Fruit fly (Drosophila melanogaster): ENCODE data around the gene Orct.

Orct gene

dm6 chr3R:24234162-24234529 is 41.9 kb upstream of the Orct start (continued):
- TF ChIP-seq CG8924 (tag; optimal IDR thresholded peaks at IDR 0.05), result no peak
- TF ChIP-seq corto (GFP tag; optimal IDR thresholded peaks at IDR 0.05), result peak; percentile 11
- TF ChIP-seq HLHmδ (GFP tag; optimal IDR thresholded peaks at IDR 0.05), result no peak
- no peak for TF ChIP-seq CG31365 (tag; optimal IDR thresholded peaks at IDR 0.05)
- TF ChIP-seq CG4360 (GFP tag; IDR thresholded peaks at IDR 0.05), result 0 out of 2 replicates have a peak, but pooled peaks have one; percentile 57
- no peak for TF ChIP-seq CG5180 (GFP tag; optimal IDR thresholded peaks at IDR 0.05)
- TF ChIP-seq CG3847 (GFP tag; IDR thresholded peaks at IDR 0.05), result no peak
- no peak for TF ChIP-seq GATAe (GFP tag; conservative IDR thresholded peaks at IDR 0.05)
- no peak for TF ChIP-seq nmo (GFP tag; optimal IDR thresholded peaks at IDR 0.05)
- TF ChIP-seq CG17385 (GFP tag; optimal IDR thresholded peaks at IDR 0.05), result peak; percentile 44
- TF ChIP-seq row (GFP tag; IDR thresholded peaks at IDR 0.05), result no peak
- no peak for TF ChIP-seq ERR (GFP tag; optimal IDR thresholded peaks at IDR 0.05)
- TF ChIP-seq CG6683 (GFP tag; optimal IDR thresholded peaks at IDR 0.05), result no peak
- peak; percentile 16 for TF ChIP-seq bigmax (GFP tag; optimal IDR thresholded peaks at IDR 0.05)
- TF ChIP-seq CG8478 (optimal IDR thresholded peaks at IDR 0.05), result peak; percentile 29
- no peak for TF ChIP-seq CG1529 (GFP tag; optimal IDR thresholded peaks at IDR 0.05)
- TF ChIP-seq knrl (GFP tag; IDR thresholded peaks at IDR 0.05; ENCODE audit: partially characterized antibody), result no peak
- no peak for TF ChIP-seq CG10147 (GFP tag; optimal IDR thresholded peaks at IDR 0.05)
- TF ChIP-seq CG18011 (GFP tag; optimal IDR thresholded peaks at IDR 0.05), result no peak
- TF ChIP-seq CG7271 (tag; optimal IDR thresholded peaks at IDR 0.05), result no peak
- TF ChIP-seq B-H2 (GFP tag; optimal IDR thresholded peaks at IDR 0.05), result no peak
- TF ChIP-seq Eip74EF (GFP tag; optimal IDR thresholded peaks at IDR 0.05), result no peak
- no peak for TF ChIP-seq Camta (GFP tag; optimal IDR thresholded peaks at IDR 0.05)
- TF ChIP-seq CG14050 (GFP tag; IDR thresholded peaks at IDR 0.05), result no peak
- no peak for TF ChIP-seq CG9876 (GFP tag; optimal IDR thresholded peaks at IDR 0.05)
- TF ChIP-seq CG9609 (GFP tag; optimal IDR thresholded peaks at IDR 0.05), result no peak

- 0 out of 3 replicates have a peak, but pooled peaks have one; percentile 32 for TF ChIP-seq CG7963 (GFP tag; IDR thresholded peaks at IDR 0.05; ENCODE audit: partially characterized antibody)
- no peak for TF ChIP-seq Tbp (GFP tag; optimal IDR thresholded peaks at IDR 0.05)
- peak; percentile 7 for TF ChIP-seq CG2116 (GFP tag; optimal IDR thresholded peaks at IDR 0.05)
- 0 out of 3 replicates have a peak, but pooled peaks have one; percentile 15 for TF ChIP-seq CG34224 (GFP tag; IDR thresholded peaks at IDR 0.05; ENCODE audit: partially characterized antibody)
- TF ChIP-seq Dref (GFP tag; IDR thresholded peaks at IDR 0.05), result peak; percentile 54
- TF ChIP-seq unpg (GFP tag; optimal IDR thresholded peaks at IDR 0.05), result no peak
- no peak for TF ChIP-seq Dip3 (GFP tag; optimal IDR thresholded peaks at IDR 0.05)
- TF ChIP-seq Sry-δ (GFP tag; optimal IDR thresholded peaks at IDR 0.05), result peak; percentile 55
- peak; percentile 8; the same call in 1 of the 2 replicates for TF ChIP-seq Scr (GFP tag; IDR thresholded peaks at IDR 0.05; ENCODE audit: partially characterized antibody)
- peak; percentile 2 for TF ChIP-seq pzg (GFP tag; optimal IDR thresholded peaks at IDR 0.05)
- peak; percentile 1 for TF ChIP-seq Myb (GFP tag; optimal IDR thresholded peaks at IDR 0.05)
- TF ChIP-seq CG7745 (tag; optimal IDR thresholded peaks at IDR 0.05), result peak; percentile 21
Measured at dm6 chr3R:24234721-24235120, 41.3 kb upstream of the Orct start.

dm6 chr3R:24252494-24252893 is 23.6 kb upstream of the Orct start, which contains the start of gene beta-PheRS:
Gene beta-PheRS (minus strand): TSS chr3R:24252679.
- TF ChIP-seq Chrac-16 (GFP tag; optimal IDR thresholded peaks at IDR 0.05) (peak; percentile 29), Gsc (GFP tag; IDR thresholded peaks at IDR 0.05) (no peak), tna (GFP tag; IDR thresholded peaks at IDR 0.05; ENCODE audit: partially characterized antibody) (peak; percentile 80), amos (GFP tag; IDR thresholded peaks at IDR 0.05; ENCODE audit: partially characterized antibody) (peak; percentile 97), lmd (GFP tag; IDR thresholded peaks at IDR 0.05) (peak; percentile 30; the same call in 1 of the 2 replicates), CG12659 (GFP tag; optimal IDR thresholded peaks at IDR 0.05) (peak; percentile 93), CG7963 (GFP tag; IDR thresholded peaks at IDR 0.05; ENCODE audit: partially characterized antibody) (peak; percentile 91), MBD-R2 (GFP tag; IDR thresholded peaks at IDR 0.05) (peak; percentile 99), dati (GFP tag; IDR thresholded peaks at IDR 0.05) (no peak), Med (GFP tag) (peak; percentile 95), ab (GFP tag; optimal IDR thresholded peaks at IDR 0.05) (no peak), ind (GFP tag; optimal IDR thresholded peaks at IDR 0.05) (no peak), CG33213 (GFP tag; optimal IDR thresholded peaks at IDR 0.05) (peak; percentile 77), nau (GFP tag; optimal IDR thresholded peaks at IDR 0.05) (no peak)
